Fruit fly (Drosophila melanogaster) whole organism, embryonic: ENCODE results near the gene CG8349.
A peak's percentile ranks its signal among the peaks of the same experiment; 100 is the strongest.

Experiments used
- Antp ChIP-seq: fragments of 200-800 bp; sonication (Bioruptor generic); optimal IDR thresholded peaks from 3 replicates; lab custom pipeline; 2016; ENCODE audit warnings: missing biosample characterization, missing genetic modification characterization
- Atf3 ChIP-seq: fragments of 200-800 bp; sonication (Bioruptor generic); optimal IDR thresholded peaks from 3 replicates; lab custom pipeline; 2016; ENCODE audit warnings: missing biosample characterization, missing genetic modification characterization
- BEAF-32 ChIP-seq: fragments of 200-800 bp; sonication (Bioruptor generic); optimal IDR thresholded peaks from 3 replicates; lab custom pipeline; 2017; ENCODE audit warnings: missing biosample characterization, missing genetic modification characterization, mild to moderate bottlenecking, moderate library complexity, missing genetic modification reagents
- Bdp1 ChIP-seq: fragments of 200-800 bp; sonication (Bioruptor generic); optimal IDR thresholded peaks from 3 replicates; lab custom pipeline; 2016; ENCODE audit warnings: missing biosample characterization, missing genetic modification characterization
- CG11247 ChIP-seq: fragments of 200-800 bp; sonication (Bioruptor generic); IDR thresholded peaks from 2 replicates; pipeline ENCODE4 v1.3.6; 2022; ENCODE audit warnings: missing biosample characterization, missing genetic modification characterization
- CG11723 ChIP-seq: fragments of 200-800 bp; sonication (Bioruptor generic); optimal IDR thresholded peaks from 2 replicates; lab custom pipeline; 2017; ENCODE audit warnings: missing biosample characterization, mild to moderate bottlenecking, missing genetic modification characterization
- CG12155 ChIP-seq: fragments of 200-800 bp; sonication (Bioruptor generic); optimal IDR thresholded peaks from 3 replicates; lab custom pipeline; 2016; ENCODE audit warnings: missing biosample characterization, missing genetic modification characterization
- CG13123 ChIP-seq: fragments of 200-800 bp; sonication (Bioruptor generic); optimal IDR thresholded peaks from 2 replicates; lab custom pipeline; 2016; ENCODE audit warnings: missing biosample characterization, missing genetic modification characterization
- CG13287 ChIP-seq: fragments of 200-800 bp; sonication (Bioruptor generic); IDR thresholded peaks from 2 replicates; pipeline ENCODE4 v1.3.6; 2022; ENCODE audit warnings: missing biosample characterization, missing genetic modification characterization; ENCODE audit not compliant: partially characterized antibody
- CG14050 ChIP-seq: fragments of 200-800 bp; sonication (Bioruptor generic); IDR thresholded peaks from 3 replicates; pipeline ENCODE4 v1.3.6; 2022; ENCODE audit warnings: missing biosample characterization, missing genetic modification characterization
- CG15696 ChIP-seq: fragments of 200-800 bp; sonication (Bioruptor generic); optimal IDR thresholded peaks from 2 replicates; lab custom pipeline; 2019; ENCODE audit warnings: missing biosample characterization, mild to moderate bottlenecking, missing genetic modification characterization, moderate library complexity
- CG17829 ChIP-seq: fragments of 200-800 bp; optimal IDR thresholded peaks from 2 replicates; lab custom pipeline; 2019; ENCODE audit warnings: missing biosample characterization, mild to moderate bottlenecking, missing genetic modification characterization, moderate library complexity
- CG17912 ChIP-seq: fragments of 200-800 bp; sonication (Bioruptor generic); optimal IDR thresholded peaks from 2 replicates; lab custom pipeline; 2018; ENCODE audit warnings: missing biosample characterization, mild to moderate bottlenecking, missing genetic modification characterization
- CG2199 ChIP-seq: fragments of 200-800 bp; sonication (Bioruptor generic); IDR thresholded peaks from 3 replicates; pipeline ENCODE4 v1.3.6; 2022; ENCODE audit warnings: missing biosample characterization, missing genetic modification characterization
- CG3065 ChIP-seq: fragments of 200-800 bp; sonication (Bioruptor generic); optimal IDR thresholded peaks from 2 replicates; lab custom pipeline; 2016; ENCODE audit warnings: missing biosample characterization, missing genetic modification characterization
- CG31388 ChIP-seq: fragments of 200-800 bp; sonication (Bioruptor generic); optimal IDR thresholded peaks from 2 replicates; lab custom pipeline; 2016; ENCODE audit warnings: missing biosample characterization, missing genetic modification characterization
- CG4730 ChIP-seq: fragments of 200-800 bp; sonication (Bioruptor generic); IDR thresholded peaks from 2 replicates; pipeline ENCODE4 v1.3.6; 2022; ENCODE audit warnings: missing biosample characterization, missing genetic modification characterization
- CG4854 ChIP-seq: fragments of 200-800 bp; sonication (Bioruptor generic); optimal IDR thresholded peaks from 2 replicates; lab custom pipeline; 2016; ENCODE audit warnings: missing biosample characterization, missing genetic modification characterization, inconsistent platforms
- CG6683 ChIP-seq: fragments of 200-800 bp; sonication (Bioruptor generic); optimal IDR thresholded peaks from 2 replicates; lab custom pipeline; 2017; ENCODE audit warnings: missing biosample characterization, mild to moderate bottlenecking, missing genetic modification characterization, missing genetic modification reagents
- CG6689 ChIP-seq: fragments of 200-800 bp; sonication (Bioruptor generic); IDR thresholded peaks from 2 replicates; pipeline ENCODE4 v1.3.6; 2022; ENCODE audit warnings: missing biosample characterization, missing genetic modification characterization
- CG7372 ChIP-seq: fragments of 200-800 bp; sonication (Bioruptor generic); IDR thresholded peaks from 2 replicates; pipeline ENCODE4 v1.3.6; 2022; ENCODE audit warnings: missing biosample characterization, missing genetic modification characterization
- CG7928 ChIP-seq: fragments of 200-800 bp; sonication (Bioruptor generic); optimal IDR thresholded peaks from 2 replicates; lab custom pipeline; 2017; ENCODE audit warnings: missing biosample characterization, mild to moderate bottlenecking, missing genetic modification characterization
- CG9797 ChIP-seq: fragments of 200-800 bp; sonication (Bioruptor generic); optimal IDR thresholded peaks from 3 replicates; lab custom pipeline; 2018; ENCODE audit warnings: missing biosample characterization, mild to moderate bottlenecking, missing genetic modification characterization
- Camta ChIP-seq: fragments of 200-800 bp; sonication (Bioruptor generic); optimal IDR thresholded peaks from 2 replicates; lab custom pipeline; 2016; ENCODE audit warnings: missing biosample characterization, missing genetic modification characterization
- Deaf1 ChIP-seq: fragments of 200-800 bp; optimal IDR thresholded peaks from 3 replicates; lab custom pipeline; 2019; ENCODE audit warnings: missing biosample characterization, mild to moderate bottlenecking, missing genetic modification characterization, moderate library complexity
- Ets65A ChIP-seq: fragments of 200-800 bp; sonication (Bioruptor generic); peaks from one replicate; lab custom pipeline; 2016; ENCODE audit warnings: missing biosample characterization, missing genetic modification characterization
- Hey ChIP-seq: fragments of 200-800 bp; sonication (Bioruptor generic); optimal IDR thresholded peaks from 3 replicates; lab custom pipeline; 2018; ENCODE audit warnings: missing biosample characterization, mild to moderate bottlenecking, missing genetic modification characterization
- Mad ChIP-seq: fragments of 200-800 bp; sonication (Bioruptor generic); optimal IDR thresholded peaks from 2 replicates; lab custom pipeline; 2016; ENCODE audit warnings: missing biosample characterization, missing genetic modification characterization
- Max ChIP-seq: fragments of 200-800 bp; sonication (Bioruptor generic); optimal IDR thresholded peaks from 2 replicates; lab custom pipeline; 2016; ENCODE audit warnings: missing biosample characterization, mild to moderate bottlenecking, missing genetic modification characterization
- Mes4 ChIP-seq: fragments of 200-800 bp; sonication (Bioruptor generic); optimal IDR thresholded peaks from 2 replicates; lab custom pipeline; 2016; ENCODE audit warnings: missing biosample characterization, missing genetic modification characterization
- NFAT ChIP-seq: fragments of 200-800 bp; sonication (Bioruptor generic); IDR thresholded peaks from 2 replicates; pipeline ENCODE4 v1.3.6; 2022; ENCODE audit warnings: missing biosample characterization, missing genetic modification characterization
- Neu2 ChIP-seq: fragments of 200-800 bp; sonication (Bioruptor generic); optimal IDR thresholded peaks from 3 replicates; lab custom pipeline; 2016; ENCODE audit warnings: missing biosample characterization, missing genetic modification characterization, borderline replicate concordance
- Ravus ChIP-seq: fragments of 200-800 bp; sonication (Bioruptor generic); IDR thresholded peaks from 2 replicates; pipeline ENCODE4 v1.3.6; 2022; ENCODE audit warnings: missing biosample characterization, missing genetic modification characterization
- Scr ChIP-seq: fragments of 200-800 bp; sonication (Bioruptor generic); IDR thresholded peaks from 2 replicates; pipeline ENCODE4 v1.3.6; 2022; ENCODE audit warnings: missing biosample characterization, missing genetic modification characterization; ENCODE audit not compliant: partially characterized antibody
- Six4 ChIP-seq: fragments of 200-800 bp; sonication (Bioruptor generic); optimal IDR thresholded peaks from 2 replicates; lab custom pipeline; 2016; ENCODE audit warnings: missing biosample characterization, missing genetic modification characterization
- Xbp1 ChIP-seq: fragments of 200-800 bp; sonication (Bioruptor generic); optimal IDR thresholded peaks from 3 replicates; lab custom pipeline; 2016; ENCODE audit warnings: missing biosample characterization, mild to moderate bottlenecking, missing genetic modification characterization
- ac ChIP-seq: fragments of 200-800 bp; sonication (Bioruptor generic); optimal IDR thresholded peaks from 3 replicates; lab custom pipeline; 2017; ENCODE audit warnings: missing biosample characterization, mild to moderate bottlenecking, missing genetic modification characterization
- aop ChIP-seq: fragments of 200-800 bp; sonication (Bioruptor generic); IDR thresholded peaks from 2 replicates; pipeline ENCODE4 v1.3.6; 2022; ENCODE audit warnings: missing biosample characterization, missing genetic modification characterization
- danr ChIP-seq: fragments of 200-800 bp; sonication (Bioruptor generic); IDR thresholded peaks from 2 replicates; pipeline ENCODE4 v1.3.6; 2022; ENCODE audit warnings: missing biosample characterization, missing genetic modification characterization
- en ChIP-seq: fragments of 200-800 bp; sonication (Bioruptor generic); optimal IDR thresholded peaks from 2 replicates; lab custom pipeline; 2016; ENCODE audit warnings: missing biosample characterization, missing genetic modification characterization
- grau ChIP-seq: fragments of 200-800 bp; optimal IDR thresholded peaks from 3 replicates; lab custom pipeline; 2019; ENCODE audit warnings: missing biosample characterization, mild to moderate bottlenecking, missing genetic modification characterization, moderate library complexity
- jigr1 ChIP-seq: fragments of 200-800 bp; sonication (Bioruptor generic); IDR thresholded peaks from 3 replicates; pipeline ENCODE4 v1.3.6; 2022; ENCODE audit warnings: missing biosample characterization, missing genetic modification characterization
- nerfin-1 ChIP-seq: fragments of 200-800 bp; sonication (Bioruptor generic); optimal IDR thresholded peaks from 3 replicates; lab custom pipeline; 2019; ENCODE audit warnings: missing biosample characterization, mild to moderate bottlenecking, missing genetic modification characterization, moderate library complexity
- ranshi ChIP-seq: fragments of 200-800 bp; sonication (Bioruptor generic); IDR thresholded peaks from 2 replicates; pipeline ENCODE4 v1.3.6; 2022; ENCODE audit warnings: missing biosample characterization, missing genetic modification characterization
- run ChIP-seq: fragments of 200-800 bp; sonication (Bioruptor generic); optimal IDR thresholded peaks from 3 replicates; lab custom pipeline; 2018; ENCODE audit warnings: missing biosample characterization, mild to moderate bottlenecking, missing genetic modification characterization
- sd ChIP-seq: fragments of 200-800 bp; sonication (Bioruptor generic); optimal IDR thresholded peaks from 3 replicates; lab custom pipeline; 2018; ENCODE audit warnings: missing biosample characterization, mild to moderate bottlenecking, missing genetic modification characterization, moderate library complexity
- tin ChIP-seq: fragments of 200-800 bp; sonication (Bioruptor generic); optimal IDR thresholded peaks from 3 replicates; lab custom pipeline; 2016; ENCODE audit warnings: missing biosample characterization, missing genetic modification characterization
- twi ChIP-seq: fragments of 200-800 bp; optimal IDR thresholded peaks from 2 replicates; lab custom pipeline; 2019; ENCODE audit warnings: missing biosample characterization, mild to moderate bottlenecking, missing genetic modification characterization, moderate library complexity
- tx ChIP-seq: fragments of 200-800 bp; sonication (Bioruptor generic); optimal IDR thresholded peaks from 2 replicates; lab custom pipeline; 2016; ENCODE audit warnings: missing biosample characterization, missing genetic modification characterization
- unpg ChIP-seq: fragments of 200-800 bp; sonication (Bioruptor generic); optimal IDR thresholded peaks from 3 replicates; lab custom pipeline; 2018; ENCODE audit warnings: missing biosample characterization, mild to moderate bottlenecking, missing genetic modification characterization, moderate library complexity
- usp ChIP-seq: fragments of >200 bp; optimal IDR thresholded peaks from 2 replicates; lab custom pipeline; 2017; ENCODE audit warnings: missing biosample characterization, missing genetic modification characterization

Gene CG8349

dm6 chr2L:8204996-8205567 lies 10.6 kb upstream of the CG8349 start, which contains the start of gene SLC5A11 (continued):
- peak; percentile 75 for TF ChIP-seq Hey (tag; lab: Kevin White, UChicago)
- TF ChIP-seq twi (tag; lab: Kevin White, UChicago) = peak; percentile 72
- peak; percentile 79 for TF ChIP-seq tx
- no peak for TF ChIP-seq Atf3 (GFP tag; lab: Kevin White, UChicago)
- peak; percentile 96 for TF ChIP-seq run (tag; lab: Kevin White, UChicago)
- TF ChIP-seq ranshi (GFP tag; lab: Robert Waterston, UW) = peak; percentile 89
- TF ChIP-seq CG7928 (GFP tag; lab: Kevin White, UChicago) = peak; percentile 64
- peak; percentile 91 for TF ChIP-seq Camta (GFP tag; lab: Kevin White, UChicago)
- TF ChIP-seq sd (tag; lab: Kevin White, UChicago) = peak; percentile 99
- TF ChIP-seq CG4854 (GFP tag; lab: Kevin White, UChicago) = peak; percentile 99
- TF ChIP-seq Mad (GFP tag; lab: Kevin White, UChicago) = peak; percentile 53
- peak; percentile 47 for TF ChIP-seq BEAF-32 (GFP tag; lab: Kevin White, UChicago)
- TF ChIP-seq CG15696 (tag; lab: Kevin White, UChicago) = peak; percentile 70
- TF ChIP-seq Six4 = peak; percentile 97
- peak; percentile 64 for TF ChIP-seq Ravus (GFP tag; lab: Robert Waterston, UW)
- peak; percentile 94 for TF ChIP-seq CG3065 (GFP tag; lab: Kevin White, UChicago)
- TF ChIP-seq Max (GFP tag; lab: Kevin White, UChicago) = peak; percentile 100
- TF ChIP-seq grau (tag; lab: Kevin White, UChicago) = peak; percentile 92
- peak; percentile 34; the same call in 1 of the 2 replicates for TF ChIP-seq aop
- TF ChIP-seq CG14050 (GFP tag; lab: Robert Waterston, UW) = peak; percentile 85
- TF ChIP-seq CG2199 (GFP tag; lab: Robert Waterston, UW) = peak; percentile 91
- TF ChIP-seq Neu2 (GFP tag; lab: Kevin White, UChicago) = peak; percentile 80
- peak; percentile 40 for TF ChIP-seq Bdp1
- TF ChIP-seq danr = peak; percentile 99
- peak; percentile 96 for TF ChIP-seq CG4730 (GFP tag; lab: Robert Waterston, UW)
- TF ChIP-seq CG11723 (GFP tag; lab: Kevin White, UChicago) = peak; percentile 95
- peak; percentile 88 for TF ChIP-seq ac (GFP tag; lab: Kevin White, UChicago)
- TF ChIP-seq jigr1 (GFP tag; lab: Robert Waterston, UW) = peak; percentile 98
- TF ChIP-seq usp (GFP tag; lab: Kevin White, UChicago) = no peak
- TF ChIP-seq CG13123 (GFP tag; lab: Kevin White, UChicago) = peak; percentile 87
- TF ChIP-seq CG11247 (GFP tag; lab: Robert Waterston, UW) = peak; percentile 96
- peak; percentile 97 for TF ChIP-seq CG17829 (tag; lab: Kevin White, UChicago)
- TF ChIP-seq CG31388 (GFP tag; lab: Kevin White, UChicago) = peak; percentile 99
- peak; percentile 95 for TF ChIP-seq Deaf1 (tag; lab: Kevin White, UChicago)
- peak; percentile 99 for TF ChIP-seq CG7372
- peak; percentile 19 for TF ChIP-seq CG9797 (GFP tag; lab: Kevin White, UChicago)
- peak; percentile 100 for TF ChIP-seq Xbp1 (GFP tag; lab: Kevin White, UChicago)
- peak; percentile 95 for TF ChIP-seq CG6683 (GFP tag; lab: Kevin White, UChicago)
- no peak for TF ChIP-seq Mes4 (GFP tag; lab: Kevin White, UChicago)
- peak; percentile 85 for TF ChIP-seq unpg (GFP tag; lab: Kevin White, UChicago)
- TF ChIP-seq nerfin-1 (tag; lab: Kevin White, UChicago) = peak; percentile 89
- peak; percentile 99 for TF ChIP-seq tin (GFP tag; lab: Kevin White, UChicago)
- peak; percentile 98 for TF ChIP-seq CG12155 (GFP tag; lab: Kevin White, UChicago)
- no peak for TF ChIP-seq Scr
- TF ChIP-seq CG17912 (GFP tag; lab: Kevin White, UChicago) = peak; percentile 59
- TF ChIP-seq NFAT = peak; percentile 91
- TF ChIP-seq Ets65A (GFP tag; lab: Kevin White, UChicago) = peak; percentile 100
- no peak; the same call in 1 of the 2 replicates for TF ChIP-seq CG13287 (GFP tag; lab: Robert Waterston, UW)
- TF ChIP-seq CG6689 (GFP tag; lab: Robert Waterston, UW) = peak; percentile 97
- peak; percentile 64 for TF ChIP-seq Antp (GFP tag; lab: Kevin White, UChicago)
- no peak for TF ChIP-seq en (GFP tag; lab: Kevin White, UChicago)
